Worm (Caenorhabditis elegans): ENCODE measurements around the gene fbxb-76.

Gene fbxb-76

DNA sequence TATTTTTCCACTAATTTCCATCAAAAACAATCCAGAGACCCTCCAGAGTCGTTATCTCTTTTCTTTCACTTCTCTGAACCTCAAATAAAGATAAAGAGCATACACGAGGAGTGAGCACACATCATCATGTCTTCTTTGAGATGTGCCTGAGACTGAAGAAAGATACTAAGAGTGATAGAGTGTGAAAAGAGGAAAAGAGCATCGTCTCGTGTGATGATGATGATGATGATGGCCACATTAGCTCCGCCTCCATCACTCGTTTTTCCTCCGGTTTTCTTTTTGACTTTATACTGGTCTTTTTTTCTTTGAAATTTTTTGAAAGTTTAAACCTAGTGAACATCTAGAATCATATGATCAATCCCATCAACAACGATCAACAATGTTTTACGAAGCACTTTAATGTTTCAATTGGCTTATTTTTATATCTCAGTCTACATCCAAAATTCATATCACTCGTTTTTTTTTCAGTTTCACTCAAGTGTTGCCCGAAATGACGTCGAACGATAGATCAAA lies 25.2 kb downstream of the fbxb-76 start, which contains the start of gene T01G1.2:
T01G1.2 (plus strand) TSS at position 463 of the 513 bp plus-strand sequence.
- peak; percentile 36 for TF ChIP-seq ceh-18 (tag; optimal IDR thresholded peaks at IDR 0.05)
- TF ChIP-seq unc-3 (GFP tag; conservative IDR thresholded peaks at IDR 0.05) = no peak
- no peak for TF ChIP-seq unc-3 (tag; optimal IDR thresholded peaks at IDR 0.05)
- TF ChIP-seq elt-4 (tag; optimal IDR thresholded peaks at IDR 0.05) = no peak
- TF ChIP-seq unc-55 (GFP tag; optimal IDR thresholded peaks at IDR 0.05) = peak; percentile 67

ce11 chrIV:11352768-11353167 lies 26.4 kb downstream of the fbxb-76 start:
- TF ChIP-seq hlh-6 (tag; optimal IDR thresholded peaks at IDR 0.05) (no peak), gmeb-2 (tag; optimal IDR thresholded peaks at IDR 0.05) (no peak), unc-42 (tag; optimal IDR thresholded peaks at IDR 0.05) (no peak), rnt-1 (tag; optimal IDR thresholded peaks at IDR 0.05) (no peak), elt-2 (tag; optimal IDR thresholded peaks at IDR 0.05) (no peak), pha-4 (tag; optimal IDR thresholded peaks at IDR 0.05) (no peak), ceh-18 (tag; optimal IDR thresholded peaks at IDR 0.05) (no peak), ama-1 (optimal IDR thresholded peaks at IDR 0.05) (no peak), hlh-15 (tag; optimal IDR thresholded peaks at IDR 0.05) (no peak), ceh-30 (tag; optimal IDR thresholded peaks at IDR 0.05) (no peak), ceh-34 (tag; optimal IDR thresholded peaks at IDR 0.05) (no peak), sox-2 (GFP tag; IDR thresholded peaks at IDR 0.05) (no peak), ceh-14 (tag; optimal IDR thresholded peaks at IDR 0.05) (no peak), dmd-4 (tag; optimal IDR thresholded peaks at IDR 0.05; ENCODE audit: borderline replicate concordance) (no peak), sox-4 (tag; optimal IDR thresholded peaks at IDR 0.05) (no peak)

ce11 chrIV:11351563-11351962 lies 27.6 kb downstream of the fbxb-76 start:
- TF ChIP-seq unc-86 (tag; optimal IDR thresholded peaks at IDR 0.05) (no peak), sox-2 (GFP tag; IDR thresholded peaks at IDR 0.05) (no peak), fkh-6 (tag; optimal IDR thresholded peaks at IDR 0.05) (no peak), ets-4 (tag; optimal IDR thresholded peaks at IDR 0.05) (no peak), dve-1 (tag; optimal IDR thresholded peaks at IDR 0.05) (no peak), ahr-1 (tag; optimal IDR thresholded peaks at IDR 0.05) (no peak), hlh-15 (tag; optimal IDR thresholded peaks at IDR 0.05) (no peak), gmeb-2 (tag; optimal IDR thresholded peaks at IDR 0.05) (no peak), sox-4 (tag; optimal IDR thresholded peaks at IDR 0.05) (no peak), ceh-2 (tag; optimal IDR thresholded peaks at IDR 0.05) (no peak), C08G9.2 (tag; optimal IDR thresholded peaks at IDR 0.05) (no peak), mec-3 (tag; optimal IDR thresholded peaks at IDR 0.05; ENCODE audit: borderline replicate concordance) (no peak), nhr-232 (tag; optimal IDR thresholded peaks at IDR 0.05) (no peak), rnt-1 (tag; optimal IDR thresholded peaks at IDR 0.05) (no peak), tbx-2 (tag; optimal IDR thresholded peaks at IDR 0.05) (no peak)

- no peak for TF ChIP-seq ceh-48 (tag; optimal IDR thresholded peaks at IDR 0.05)
- no peak for TF ChIP-seq ceh-34 (tag; optimal IDR thresholded peaks at IDR 0.05)
- no peak for TF ChIP-seq Y22D7AL.16 (tag; optimal IDR thresholded peaks at IDR 0.05)
- TF ChIP-seq ceh-2 (tag; optimal IDR thresholded peaks at IDR 0.05) = no peak
- TF ChIP-seq ceh-9 (tag; optimal IDR thresholded peaks at IDR 0.05) = no peak
- TF ChIP-seq nhr-232 (tag; optimal IDR thresholded peaks at IDR 0.05) = no peak
- no peak for TF ChIP-seq ama-1 (optimal IDR thresholded peaks at IDR 0.05)
- no peak for TF ChIP-seq ttx-3 (tag; optimal IDR thresholded peaks at IDR 0.05)
- TF ChIP-seq ceh-18 (tag; optimal IDR thresholded peaks at IDR 0.05) = peak; percentile 52
These were observed 28.3 kb downstream of the fbxb-76 start for ce11 chrIV:11350809-11351208.

- TF ChIP-seq pha-2 (tag; optimal IDR thresholded peaks at IDR 0.05) (no peak), ceh-14 (tag; optimal IDR thresholded peaks at IDR 0.05) (peak; percentile 22), hlh-6 (tag; optimal IDR thresholded peaks at IDR 0.05) (no peak), K02D7.2 (tag; optimal IDR thresholded peaks at IDR 0.05) (no peak), fkh-6 (tag; optimal IDR thresholded peaks at IDR 0.05) (no peak), sox-2 (GFP tag; IDR thresholded peaks at IDR 0.05) (no peak), ceh-30 (tag; optimal IDR thresholded peaks at IDR 0.05) (no peak), pha-4 (tag; optimal IDR thresholded peaks at IDR 0.05) (no peak), tbx-2 (tag; optimal IDR thresholded peaks at IDR 0.05) (no peak), pag-3 (tag; optimal IDR thresholded peaks at IDR 0.05; ENCODE audit: borderline replicate concordance) (no peak), unc-42 (tag; optimal IDR thresholded peaks at IDR 0.05) (peak; percentile 14), pros-1 (tag; optimal IDR thresholded peaks at IDR 0.05) (no peak)
These were observed 29.4 kb downstream of the fbxb-76 start for ce11 chrIV:11349747-11350146.
